Worm (Caenorhabditis elegans) whole organism, mixed stage, embryonic: Measurements from ENCODE around the gene str-158.

Experiments
- M03D4.4 ChIP-seq: sonication (generic microtip); optimal IDR thresholded peaks from 2 replicates; lab custom pipeline; 2017; ENCODE audit warnings: mild to moderate bottlenecking, missing genetic modification characterization, missing compliant biosample characterization
- bed-3 ChIP-seq: fragments of 200-800 bp; sonication (Bioruptor generic); optimal IDR thresholded peaks from 3 replicates; lab custom pipeline; 2018; ENCODE audit warnings: mild to moderate bottlenecking, missing genetic modification characterization, moderate library complexity, missing compliant biosample characterization
- blmp-1 ChIP-seq: fragments of 150-350 bp; optimal IDR thresholded peaks from 2 replicates; lab custom pipeline; 2014; ENCODE audit warnings: missing biosample characterization, missing genetic modification characterization
- ceh-39 ChIP-seq: fragments of 150-350 bp; optimal IDR thresholded peaks from 2 replicates; lab custom pipeline; 2014; ENCODE audit warnings: missing biosample characterization, missing genetic modification characterization
- ceh-43 ChIP-seq: fragments of 200-800 bp; sonication (Bioruptor generic); optimal IDR thresholded peaks from 2 replicates; lab custom pipeline; 2018; ENCODE audit warnings: mild to moderate bottlenecking, missing genetic modification characterization, moderate library complexity, missing compliant biosample characterization
- ceh-83 ChIP-seq: fragments of 200-800 bp; sonication (Bioruptor generic); optimal IDR thresholded peaks from 2 replicates; lab custom pipeline; 2018; ENCODE audit warnings: mild to moderate bottlenecking, missing genetic modification characterization, missing compliant biosample characterization
- ces-1 ChIP-seq: fragments of 150-350 bp; optimal IDR thresholded peaks from 2 replicates; lab custom pipeline; 2014; ENCODE audit warnings: missing biosample characterization, missing genetic modification reagents, missing genetic modification characterization
- drap-1 ChIP-seq: fragments of 200-800 bp; sonication (Bioruptor generic); optimal IDR thresholded peaks from 3 replicates; lab custom pipeline; 2018; ENCODE audit warnings: mild to moderate bottlenecking, missing genetic modification characterization, missing compliant biosample characterization
- elt-1 ChIP-seq: sonication (generic microtip); optimal IDR thresholded peaks from 2 replicates; lab custom pipeline; 2017; ENCODE audit warnings: missing genetic modification characterization, mild to moderate bottlenecking, missing compliant biosample characterization, antibody characterized with exemption, moderate library complexity, borderline replicate concordance; ENCODE audit not compliant: insufficient read depth
- elt-3 ChIP-seq: fragments of 150-350 bp; optimal IDR thresholded peaks from 2 replicates; lab custom pipeline; 2014; ENCODE audit warnings: missing biosample characterization, missing genetic modification characterization
- ham-2 ChIP-seq: fragments of 200-800 bp; sonication (Bioruptor generic); optimal IDR thresholded peaks from 2 replicates; lab custom pipeline; 2018; ENCODE audit warnings: mild to moderate bottlenecking, missing genetic modification characterization, missing compliant biosample characterization
- hlh-1 ChIP-seq: fragments of 150-350 bp; optimal IDR thresholded peaks from 2 replicates; lab custom pipeline; 2014; ENCODE audit warnings: missing biosample characterization, missing genetic modification reagents, missing genetic modification characterization
- lin-13 ChIP-seq: fragments of 150-350 bp; optimal IDR thresholded peaks from 2 replicates; lab custom pipeline; 2014; ENCODE audit warnings: missing biosample characterization, missing genetic modification characterization
- lin-32 ChIP-seq: fragments of 200-800 bp; sonication (Bioruptor generic); optimal IDR thresholded peaks from 2 replicates; lab custom pipeline; 2018; ENCODE audit warnings: mild to moderate bottlenecking, missing genetic modification characterization, missing compliant biosample characterization
- lsy-2 ChIP-seq: fragments of 150-350 bp; optimal IDR thresholded peaks from 2 replicates; lab custom pipeline; 2014; ENCODE audit warnings: missing biosample characterization, missing genetic modification characterization
- mab-5 ChIP-seq: fragments of 150-350 bp; optimal IDR thresholded peaks from 2 replicates; lab custom pipeline; 2014; ENCODE audit warnings: missing biosample characterization, missing genetic modification characterization
- mep-1 ChIP-seq: fragments of 150-350 bp; optimal IDR thresholded peaks from 2 replicates; lab custom pipeline; 2017; ENCODE audit warnings: missing biosample characterization, missing genetic modification reagents, missing genetic modification characterization, inconsistent platforms
- mls-2 ChIP-seq: sonication (generic microtip); optimal IDR thresholded peaks from 2 replicates; lab custom pipeline; 2016; ENCODE audit warnings: mild to moderate bottlenecking, missing genetic modification characterization, moderate library complexity, missing compliant biosample characterization
- nhr-2 ChIP-seq: fragments of 150-350 bp; optimal IDR thresholded peaks from 2 replicates; lab custom pipeline; 2014; ENCODE audit warnings: missing biosample characterization, missing genetic modification characterization
- nhr-237 ChIP-seq: fragments of 150-350 bp; optimal IDR thresholded peaks from 2 replicates; lab custom pipeline; 2014; ENCODE audit warnings: missing biosample characterization, missing genetic modification characterization
- nhr-76 ChIP-seq: sonication (generic microtip); optimal IDR thresholded peaks from 2 replicates; lab custom pipeline; 2017; ENCODE audit warnings: missing biosample characterization, missing genetic modification characterization
- pha-4 ChIP-seq: fragments of 150-350 bp; optimal IDR thresholded peaks from 2 replicates; lab custom pipeline; 2018; ENCODE audit warnings: missing biosample characterization, missing genetic modification reagents, missing genetic modification characterization
- sem-2 ChIP-seq: fragments of 200-800 bp; sonication (Bioruptor generic); optimal IDR thresholded peaks from 2 replicates; lab custom pipeline; 2018; ENCODE audit warnings: mild to moderate bottlenecking, missing genetic modification characterization, missing compliant biosample characterization
- snpc-4 ChIP-seq: fragments of 150-350 bp; optimal IDR thresholded peaks from 2 replicates; lab custom pipeline; 2014; ENCODE audit warnings: missing biosample characterization, missing genetic modification characterization
- sptf-1 ChIP-seq: sonication (generic microtip); optimal IDR thresholded peaks from 2 replicates; lab custom pipeline; 2017; ENCODE audit warnings: mild to moderate bottlenecking, missing genetic modification characterization, moderate library complexity, missing compliant biosample characterization
- tbx-8 ChIP-seq: fragments of 200-800 bp; sonication (Bioruptor generic); optimal IDR thresholded peaks from 2 replicates; lab custom pipeline; 2018; ENCODE audit warnings: mild to moderate bottlenecking, missing genetic modification characterization, moderate library complexity, missing compliant biosample characterization
- unc-120 ChIP-seq: sonication (generic microtip); optimal IDR thresholded peaks from 2 replicates; lab custom pipeline; 2017; ENCODE audit warnings: missing genetic modification characterization, missing compliant biosample characterization; ENCODE audit not compliant: poor library complexity, severe bottlenecking
- unc-39 ChIP-seq: fragments of 150-350 bp; optimal IDR thresholded peaks from 2 replicates; lab custom pipeline; 2014; ENCODE audit warnings: missing biosample characterization, missing genetic modification characterization
- unc-62 ChIP-seq: fragments of 150-350 bp; optimal IDR thresholded peaks from 2 replicates; lab custom pipeline; 2014; ENCODE audit warnings: missing biosample characterization, missing genetic modification reagents, missing genetic modification characterization
- zip-8 ChIP-seq: fragments of 150-350 bp; optimal IDR thresholded peaks from 2 replicates; lab custom pipeline; 2014; ENCODE audit warnings: missing biosample characterization, missing genetic modification characterization
- ztf-11 ChIP-seq: fragments of 150-350 bp; optimal IDR thresholded peaks from 2 replicates; lab custom pipeline; 2014; ENCODE audit warnings: missing biosample characterization, missing genetic modification characterization

Gene str-158

DNA sequence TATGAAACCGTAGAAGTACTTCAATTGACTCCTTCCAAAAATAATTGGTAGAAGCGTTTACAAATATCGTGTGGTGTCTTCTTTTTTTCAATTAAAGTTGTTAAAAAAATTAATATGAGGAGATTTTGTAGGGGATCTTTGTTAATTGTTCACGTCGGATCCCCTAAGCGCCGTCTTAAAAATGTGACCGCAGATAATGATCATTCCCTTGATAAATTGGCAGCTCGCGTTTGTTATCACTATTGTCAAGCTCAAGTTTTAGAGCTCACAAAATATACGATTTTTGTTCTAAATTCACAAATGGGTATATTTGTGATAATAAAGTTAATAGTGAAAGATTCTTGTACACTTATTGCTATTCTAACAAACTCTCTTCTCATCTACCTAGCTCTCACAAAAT is 8.8 kb upstream of the str-158 start, which contains the start of gene str-159:
TSS of gene str-159 (plus strand) at position 301 of the 400 bp plus-strand sequence.
- no peak for TF ChIP-seq unc-120 (tag; lab: Kevin White, UChicago)
- no peak for TF ChIP-seq ceh-43 (GFP tag; lab: Kevin White, UChicago)
- TF ChIP-seq unc-62 (GFP tag; lab: Kevin White, UChicago): no peak
- no peak for TF ChIP-seq zip-8
- no peak for TF ChIP-seq elt-1 (tag; lab: Kevin White, UChicago)
- no peak for TF ChIP-seq ces-1
- TF ChIP-seq tbx-8 (GFP tag; lab: Kevin White, UChicago): no peak
- TF ChIP-seq unc-39 (tag; lab: Kevin White, UChicago): no peak

ce11 chrIV:4913090-4913489 is 4.8 kb upstream of the str-158 start, which contains the start of gene str-156:
TSS of gene str-156 (plus strand) at chrIV:4913390.
- no peak for TF ChIP-seq sptf-1 (tag; lab: Kevin White, UChicago)
- no peak for TF ChIP-seq bed-3
- no peak for TF ChIP-seq drap-1 (GFP tag; lab: Kevin White, UChicago)
- no peak for TF ChIP-seq nhr-76
- TF ChIP-seq unc-120 (tag; lab: Kevin White, UChicago): no peak
- TF ChIP-seq unc-39 (tag; lab: Kevin White, UChicago): no peak
- no peak for TF ChIP-seq pha-4 (tag; lab: Kevin White, UChicago)
- no peak for TF ChIP-seq snpc-4
- no peak for TF ChIP-seq ceh-39 (tag; lab: Kevin White, UChicago)
- no peak for TF ChIP-seq ceh-43 (GFP tag; lab: Kevin White, UChicago)
- no peak for TF ChIP-seq hlh-1 (tag; lab: Kevin White, UChicago)
- no peak for TF ChIP-seq mls-2
- TF ChIP-seq mab-5 (tag; lab: Kevin White, UChicago): no peak
- TF ChIP-seq blmp-1 (tag; lab: Kevin White, UChicago): no peak
- no peak for TF ChIP-seq mep-1 (tag; lab: Kevin White, UChicago)
- TF ChIP-seq lin-13 (tag; lab: Kevin White, UChicago): no peak
- TF ChIP-seq ztf-11 (tag; lab: Kevin White, UChicago): no peak
- no peak for TF ChIP-seq M03D4.4 (tag; lab: Kevin White, UChicago)

DNA sequence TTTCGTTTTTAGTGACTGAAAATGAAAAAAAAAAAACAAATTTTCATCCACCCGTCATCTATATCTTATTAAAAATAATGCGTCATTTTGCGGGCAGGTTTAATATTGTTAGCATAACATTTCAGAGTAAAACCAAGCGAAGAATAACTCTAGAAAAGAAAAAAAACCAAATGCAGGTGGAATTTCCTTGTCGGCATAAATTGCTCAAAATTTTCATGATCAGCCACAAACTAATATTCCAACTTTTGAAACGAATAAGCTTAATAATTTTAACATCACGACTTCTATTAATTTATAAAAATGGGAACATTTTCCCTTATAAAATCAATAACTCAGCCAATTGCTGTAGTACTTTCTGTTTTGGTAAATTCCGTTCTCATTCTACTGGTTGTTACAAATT is 2.2 kb upstream of the str-158 start, which contains the start of gene str-155:
TSS of gene str-155 (plus strand) at position 301 of the 400 bp plus-strand sequence.
- no peak for TF ChIP-seq M03D4.4 (tag; lab: Kevin White, UChicago)
- TF ChIP-seq hlh-1 (tag; lab: Kevin White, UChicago): no peak

DNA sequence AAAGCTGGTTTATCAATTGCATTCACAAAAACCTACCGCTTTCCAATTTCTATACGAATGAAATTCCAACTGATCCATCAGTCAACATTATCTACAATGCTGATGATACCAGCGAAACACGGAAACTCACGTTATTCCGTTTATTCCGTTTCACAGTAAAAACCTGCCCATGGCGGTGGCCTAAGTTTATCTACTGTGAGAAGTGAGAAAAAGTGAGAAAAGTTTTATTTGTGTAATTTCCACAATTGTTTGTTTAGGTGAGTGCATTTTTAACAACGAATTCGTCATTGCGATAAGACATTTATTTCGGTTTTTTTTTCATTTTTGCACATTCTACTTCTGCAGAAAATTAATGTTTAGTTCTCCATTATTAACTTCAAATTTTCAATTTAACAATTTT is 12.2 kb downstream of the str-158 start, which contains the start of gene Y9C9A.8:
TSS of gene Y9C9A.8 (plus strand) at position 301 of the 400 bp plus-strand sequence.
- TF ChIP-seq pha-4 (tag; lab: Kevin White, UChicago) (no peak), tbx-8 (GFP tag; lab: Kevin White, UChicago) (no peak), ceh-43 (GFP tag; lab: Kevin White, UChicago) (no peak), nhr-237 (tag; lab: Kevin White, UChicago) (no peak), elt-3 (no peak), ceh-39 (tag; lab: Kevin White, UChicago) (no peak), mab-5 (tag; lab: Kevin White, UChicago) (no peak), unc-62 (GFP tag; lab: Kevin White, UChicago) (no peak), drap-1 (GFP tag; lab: Kevin White, UChicago) (no peak), mls-2 (no peak), nhr-76 (no peak), lin-13 (tag; lab: Kevin White, UChicago) (no peak), lsy-2 (no peak), ceh-83 (no peak), ham-2 (GFP tag; lab: Kevin White, UChicago) (no peak)

DNA sequence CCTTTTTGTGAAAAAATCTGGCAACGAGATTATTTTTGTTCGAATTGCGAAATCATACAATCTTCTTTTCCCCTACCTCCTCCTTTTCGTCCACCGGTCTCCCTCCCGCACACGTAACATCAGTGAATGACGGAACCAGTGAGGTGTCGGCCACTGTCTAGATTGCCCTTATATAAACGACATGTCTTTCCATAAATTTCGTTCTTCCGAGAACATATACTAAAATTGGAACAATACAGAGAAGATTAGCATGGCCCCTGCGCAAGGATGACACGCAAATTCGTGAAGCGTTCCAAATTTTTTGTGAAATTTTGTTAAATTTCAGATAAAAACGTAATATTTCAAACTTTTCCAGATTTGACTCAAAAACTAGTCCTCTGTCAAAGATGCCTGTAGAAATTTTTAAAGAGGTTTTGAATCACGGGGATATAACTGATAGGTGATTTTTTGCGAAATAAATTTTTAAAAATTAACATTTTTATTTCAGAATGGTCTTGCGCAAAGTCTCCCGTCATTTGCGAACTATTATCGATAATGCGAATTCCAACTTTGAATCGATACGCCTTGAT is 13.0 kb downstream of the str-158 start:
- TF ChIP-seq bed-3: no peak
- no peak for TF ChIP-seq lin-32 (GFP tag; lab: Kevin White, UChicago)
- TF ChIP-seq mls-2: no peak
- TF ChIP-seq drap-1 (GFP tag; lab: Kevin White, UChicago): no peak
- TF ChIP-seq snpc-4: no peak
- no peak for TF ChIP-seq pha-4 (tag; lab: Kevin White, UChicago)
- TF ChIP-seq mab-5 (tag; lab: Kevin White, UChicago): no peak
- TF ChIP-seq ceh-83: no peak
- TF ChIP-seq sptf-1 (tag; lab: Kevin White, UChicago): no peak
- TF ChIP-seq nhr-2 (tag; lab: Kevin White, UChicago): no peak
- no peak for TF ChIP-seq elt-1 (tag; lab: Kevin White, UChicago)
- no peak for TF ChIP-seq tbx-8 (GFP tag; lab: Kevin White, UChicago)
- no peak for TF ChIP-seq unc-62 (GFP tag; lab: Kevin White, UChicago)
- no peak for TF ChIP-seq ces-1
- TF ChIP-seq blmp-1 (tag; lab: Kevin White, UChicago): no peak
- no peak for TF ChIP-seq sem-2 (GFP tag; lab: Kevin White, UChicago)
- no peak for TF ChIP-seq mep-1 (tag; lab: Kevin White, UChicago)
- TF ChIP-seq nhr-237 (tag; lab: Kevin White, UChicago): no peak
- no peak for TF ChIP-seq ham-2 (GFP tag; lab: Kevin White, UChicago)
